Fruit fly (Drosophila melanogaster) whole organism, embryonic: Measurements from ENCODE around the gene CG14024.

ENCODE experiments used
- C15 ChIP-seq: fragments of 200-800 bp; sonication (Bioruptor generic); IDR thresholded peaks from 3 replicates; pipeline ENCODE4 v1.3.6; 2022; ENCODE audit warnings: missing biosample characterization, missing genetic modification characterization
- CG12071 ChIP-seq: fragments of 200-800 bp; sonication (Bioruptor generic); optimal IDR thresholded peaks from 3 replicates; lab custom pipeline; 2018; ENCODE audit warnings: missing biosample characterization, mild to moderate bottlenecking, missing genetic modification characterization
- CG12769 ChIP-seq: fragments of 200-800 bp; sonication (Bioruptor generic); optimal IDR thresholded peaks from 2 replicates; lab custom pipeline; 2019; ENCODE audit warnings: missing biosample characterization, mild to moderate bottlenecking, missing genetic modification characterization, moderate library complexity
- CG17385 ChIP-seq: fragments of 200-800 bp; sonication (Bioruptor generic); optimal IDR thresholded peaks from 3 replicates; lab custom pipeline; 2018; ENCODE audit warnings: missing biosample characterization, mild to moderate bottlenecking, missing genetic modification characterization
- CG17568 ChIP-seq: fragments of 200-800 bp; sonication (Bioruptor generic); optimal IDR thresholded peaks from 2 replicates; lab custom pipeline; 2018; ENCODE audit warnings: missing biosample characterization, mild to moderate bottlenecking, missing genetic modification characterization, moderate library complexity
- CG18619 ChIP-seq: fragments of 200-800 bp; sonication (Bioruptor generic); optimal IDR thresholded peaks from 3 replicates; lab custom pipeline; 2017; ENCODE audit warnings: missing biosample characterization, mild to moderate bottlenecking, missing genetic modification characterization
- CG2678 ChIP-seq: fragments of 200-800 bp; sonication (Bioruptor generic); optimal IDR thresholded peaks from 3 replicates; lab custom pipeline; 2019; ENCODE audit warnings: missing biosample characterization, mild to moderate bottlenecking, missing genetic modification characterization, moderate library complexity
- CG2875 ChIP-seq: fragments of 200-800 bp; sonication (Bioruptor generic); optimal IDR thresholded peaks from 2 replicates; lab custom pipeline; 2017; ENCODE audit warnings: missing biosample characterization, mild to moderate bottlenecking, missing genetic modification characterization, missing genetic modification reagents
- CG31388 ChIP-seq: fragments of 200-800 bp; sonication (Bioruptor generic); optimal IDR thresholded peaks from 2 replicates; lab custom pipeline; 2016; ENCODE audit warnings: missing biosample characterization, missing genetic modification characterization
- CG3163 ChIP-seq: fragments of 200-800 bp; sonication (Bioruptor generic); optimal IDR thresholded peaks from 3 replicates; lab custom pipeline; 2016; ENCODE audit warnings: missing biosample characterization, missing genetic modification characterization
- CG33557 ChIP-seq: fragments of 200-800 bp; sonication (Bioruptor generic); optimal IDR thresholded peaks from 2 replicates; lab custom pipeline; 2019; ENCODE audit warnings: missing biosample characterization, mild to moderate bottlenecking, missing genetic modification characterization, moderate library complexity
- CG5245 ChIP-seq: fragments of 200-800 bp; sonication (Bioruptor generic); optimal IDR thresholded peaks from 3 replicates; lab custom pipeline; 2016; ENCODE audit warnings: missing biosample characterization, missing genetic modification characterization
- CG7839 ChIP-seq: fragments of 200-800 bp; sonication (Bioruptor generic); optimal IDR thresholded peaks from 3 replicates; lab custom pipeline; 2018; ENCODE audit warnings: missing biosample characterization, mild to moderate bottlenecking, missing genetic modification characterization, moderate library complexity
- CG8478 ChIP-seq: fragments of >200 bp; optimal IDR thresholded peaks from 2 replicates; lab custom pipeline; 2018
- CG9437 ChIP-seq: fragments of 200-800 bp; sonication (Bioruptor generic); optimal IDR thresholded peaks from 2 replicates; lab custom pipeline; 2018; ENCODE audit warnings: missing biosample characterization, mild to moderate bottlenecking, missing genetic modification characterization
- CG9609 ChIP-seq: fragments of 200-800 bp; sonication (Bioruptor generic); optimal IDR thresholded peaks from 3 replicates; lab custom pipeline; 2016; ENCODE audit warnings: missing biosample characterization, missing genetic modification characterization
- Camta ChIP-seq: fragments of 200-800 bp; sonication (Bioruptor generic); optimal IDR thresholded peaks from 2 replicates; lab custom pipeline; 2016; ENCODE audit warnings: missing biosample characterization, missing genetic modification characterization
- Doc2 ChIP-seq: fragments of 200-800 bp; sonication (Bioruptor generic); IDR thresholded peaks from 2 replicates; pipeline ENCODE4 v1.3.6; 2022; ENCODE audit warnings: missing biosample characterization, missing genetic modification characterization
- ERR ChIP-seq: fragments of 200-800 bp; sonication (Bioruptor generic); optimal IDR thresholded peaks from 2 replicates; lab custom pipeline; 2016; ENCODE audit warnings: missing biosample characterization, missing genetic modification characterization
- H15 ChIP-seq: fragments of 200-800 bp; sonication (Bioruptor generic); IDR thresholded peaks from 3 replicates; pipeline ENCODE4 v1.3.6; 2022; ENCODE audit warnings: missing biosample characterization, missing genetic modification characterization
- HLH4C ChIP-seq: fragments of 200-800 bp; sonication (Bioruptor generic); IDR thresholded peaks from 3 replicates; pipeline ENCODE4 v1.3.6; 2022; ENCODE audit warnings: missing biosample characterization, missing genetic modification characterization; ENCODE audit not compliant: partially characterized antibody
- Hr51 ChIP-seq, 2 experiments: fragments of 200-800 bp; sonication (Bioruptor generic); optimal IDR thresholded peaks; 2 replicates in 1 of 2; 3 replicates in 1 of 2; lab custom pipeline; 2016 to 2018; ENCODE audit warnings: missing biosample characterization in 2 of 2, missing genetic modification characterization in 2 of 2, mild to moderate bottlenecking in 1 of 2, moderate library complexity in 1 of 2
- Hsf ChIP-seq: fragments of 200-800 bp; sonication (Bioruptor generic); optimal IDR thresholded peaks from 3 replicates; lab custom pipeline; 2016; ENCODE audit warnings: missing biosample characterization, missing genetic modification characterization
- Max ChIP-seq: fragments of 200-800 bp; sonication (Bioruptor generic); optimal IDR thresholded peaks from 2 replicates; lab custom pipeline; 2016; ENCODE audit warnings: missing biosample characterization, mild to moderate bottlenecking, missing genetic modification characterization
- Med ChIP-seq: fragments of 200-800 bp; sonication (Bioruptor generic); peaks from one replicate; lab custom pipeline; 2016; ENCODE audit warnings: missing biosample characterization, missing genetic modification characterization, mild to moderate bottlenecking, inconsistent platforms, moderate library complexity
- Oaz ChIP-seq: fragments of 200-800 bp; sonication (Bioruptor generic); IDR thresholded peaks from 2 replicates; pipeline ENCODE4 v1.3.6; 2022; ENCODE audit warnings: missing biosample characterization, missing genetic modification characterization
- Six4 ChIP-seq: fragments of 200-800 bp; sonication (Bioruptor generic); optimal IDR thresholded peaks from 2 replicates; lab custom pipeline; 2016; ENCODE audit warnings: missing biosample characterization, missing genetic modification characterization
- ara ChIP-seq: fragments of 200-800 bp; sonication (Bioruptor generic); IDR thresholded peaks from 2 replicates; pipeline ENCODE4 v1.3.6; 2022; ENCODE audit warnings: missing biosample characterization, missing genetic modification characterization
- br ChIP-seq: fragments of >200 bp; optimal IDR thresholded peaks from 2 replicates; lab custom pipeline; 2017
- dmrt99B ChIP-seq: fragments of 200-800 bp; sonication (Bioruptor generic); optimal IDR thresholded peaks from 2 replicates; lab custom pipeline; 2018; ENCODE audit warnings: missing biosample characterization, mild to moderate bottlenecking, missing genetic modification characterization, moderate library complexity
- en ChIP-seq: fragments of 200-800 bp; sonication (Bioruptor generic); optimal IDR thresholded peaks from 2 replicates; lab custom pipeline; 2016; ENCODE audit warnings: missing biosample characterization, missing genetic modification characterization
- fd3F ChIP-seq: fragments of 200-800 bp; sonication (Bioruptor generic); optimal IDR thresholded peaks from 2 replicates; lab custom pipeline; 2018; ENCODE audit warnings: missing biosample characterization, mild to moderate bottlenecking, missing genetic modification characterization, moderate library complexity
- gsb-n ChIP-seq: fragments of 200-800 bp; sonication (Bioruptor generic); optimal IDR thresholded peaks from 3 replicates; lab custom pipeline; 2018; ENCODE audit warnings: missing biosample characterization, mild to moderate bottlenecking, missing genetic modification characterization
- ham ChIP-seq: fragments of 200-800 bp; sonication (Bioruptor generic); IDR thresholded peaks from 2 replicates; pipeline ENCODE4 v1.3.6; 2022; ENCODE audit warnings: missing biosample characterization, missing genetic modification characterization
- hkb ChIP-seq, 2 experiments: fragments of 200-800 bp in 1 of 2; fragments of >200 bp in 1 of 2; sonication (Bioruptor generic) in 1 of 2; IDR thresholded peaks in 1 of 2; optimal IDR thresholded peaks in 1 of 2; 2 replicates each; pipeline versions ENCODE4 v1.3.6 to Lab custom; 2017 to 2022; ENCODE audit warnings: missing biosample characterization in 1 of 2, missing genetic modification characterization in 1 of 2
- jumu ChIP-seq: fragments of 200-800 bp; sonication (Bioruptor generic); optimal IDR thresholded peaks from 3 replicates; lab custom pipeline; 2016; ENCODE audit warnings: missing biosample characterization, missing genetic modification characterization
- maf-S ChIP-seq: fragments of 200-800 bp; sonication (Bioruptor generic); optimal IDR thresholded peaks from 2 replicates; lab custom pipeline; 2016; ENCODE audit warnings: missing biosample characterization, missing genetic modification characterization
- nom ChIP-seq: fragments of 200-800 bp; sonication (Bioruptor generic); optimal IDR thresholded peaks from 2 replicates; lab custom pipeline; 2017; ENCODE audit warnings: missing biosample characterization, missing genetic modification characterization, mild to moderate bottlenecking, moderate library complexity, missing genetic modification reagents
- oc ChIP-seq: fragments of 200-800 bp; sonication (Bioruptor generic); optimal IDR thresholded peaks from 2 replicates; lab custom pipeline; 2018; ENCODE audit warnings: missing biosample characterization, mild to moderate bottlenecking, missing genetic modification characterization, moderate library complexity
- pita ChIP-seq: fragments of 200-800 bp; sonication (Bioruptor generic); optimal IDR thresholded peaks from 2 replicates; lab custom pipeline; 2017; ENCODE audit warnings: missing biosample characterization, mild to moderate bottlenecking, missing genetic modification characterization
- ranshi ChIP-seq: fragments of 200-800 bp; sonication (Bioruptor generic); IDR thresholded peaks from 2 replicates; pipeline ENCODE4 v1.3.6; 2022; ENCODE audit warnings: missing biosample characterization, missing genetic modification characterization
- sc ChIP-seq, 3 experiments: fragments of >200 bp in 2 of 3; fragments of 200-800 bp in 1 of 3; sonication (Bioruptor generic) in 1 of 3; optimal IDR thresholded peaks; 2 replicates in 2 of 3; 3 replicates in 1 of 3; lab custom pipeline; 2017; ENCODE audit warnings: mild to moderate bottlenecking in 1 of 3, missing biosample characterization in 1 of 3, missing genetic modification characterization in 1 of 3, missing genetic modification reagents in 1 of 3
- seq ChIP-seq: fragments of 200-800 bp; sonication (Bioruptor generic); IDR thresholded peaks from 2 replicates; pipeline ENCODE4 v1.3.6; 2022; ENCODE audit warnings: missing biosample characterization, missing genetic modification characterization
- tap ChIP-seq: fragments of 200-800 bp; optimal IDR thresholded peaks from 3 replicates; lab custom pipeline; 2019; ENCODE audit warnings: missing biosample characterization, mild to moderate bottlenecking, missing genetic modification characterization, moderate library complexity
- tgo ChIP-seq: fragments of 200-800 bp; sonication (Bioruptor generic); IDR thresholded peaks from 3 replicates; pipeline ENCODE4 v1.3.6; 2022; ENCODE audit warnings: missing biosample characterization, missing genetic modification characterization
- trem ChIP-seq: fragments of 200-800 bp; optimal IDR thresholded peaks from 3 replicates; lab custom pipeline; 2019; ENCODE audit warnings: missing biosample characterization, mild to moderate bottlenecking, missing genetic modification characterization, moderate library complexity
- vnd ChIP-seq: fragments of 200-800 bp; sonication (Bioruptor generic); IDR thresholded peaks from 3 replicates; pipeline ENCODE4 v1.3.6; 2022; ENCODE audit warnings: missing biosample characterization, missing genetic modification characterization; ENCODE audit not compliant: partially characterized antibody
- z ChIP-seq: fragments of 200-800 bp; sonication (Bioruptor generic); IDR thresholded peaks from 3 replicates; pipeline ENCODE4 v1.3.6; 2022; ENCODE audit warnings: missing biosample characterization, missing genetic modification characterization
- zen2 ChIP-seq: fragments of 200-800 bp; sonication (Bioruptor generic); IDR thresholded peaks from 3 replicates; pipeline ENCODE4 v1.3.6; 2022; ENCODE audit warnings: missing biosample characterization, missing genetic modification characterization; ENCODE audit not compliant: partially characterized antibody

CG14024 gene

DNA sequence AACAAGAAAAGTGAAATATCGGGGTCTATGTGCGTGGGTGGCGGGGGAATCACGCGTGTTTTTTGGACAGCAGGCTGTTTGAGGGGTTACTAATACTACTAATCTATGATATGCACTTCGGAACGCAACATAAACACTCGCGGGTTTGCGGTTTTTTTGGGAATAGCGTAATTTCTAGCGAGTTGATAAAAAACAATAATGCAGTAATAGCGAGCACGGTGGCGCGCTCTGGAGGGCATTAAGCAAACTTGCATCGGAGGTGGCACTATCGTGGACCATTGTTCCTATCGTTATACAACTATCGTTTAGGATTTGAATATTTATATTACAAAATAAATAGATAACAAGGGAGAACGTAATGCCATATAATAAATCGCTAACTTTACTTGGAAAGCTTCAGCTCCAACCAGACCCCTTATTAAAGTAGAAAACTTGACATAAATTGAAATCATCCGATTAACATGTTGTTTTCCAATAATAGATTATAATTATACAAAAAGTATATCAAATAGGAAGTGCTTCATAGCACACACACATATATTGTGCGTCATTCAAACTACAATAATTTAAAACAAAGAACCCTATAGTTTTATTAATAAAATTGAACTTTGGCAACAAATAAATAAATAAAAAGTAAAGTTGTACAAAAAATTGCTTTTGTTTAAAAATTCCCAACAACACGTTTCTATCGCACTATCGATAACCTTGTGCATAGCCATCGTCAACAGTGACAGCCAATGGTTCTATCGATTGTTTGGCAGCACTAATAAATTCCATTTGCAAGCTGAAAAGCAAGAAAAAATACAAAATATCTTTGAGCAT, 36.2 kb downstream of the CG14024 start, which contains the start of the genes Nin and Bub1 (continued):
- TF ChIP-seq CG3163: no peak
- TF ChIP-seq nom: peak; percentile 33
- no peak for TF ChIP-seq jumu (GFP tag; lab: Kevin White, UChicago)
- TF ChIP-seq vnd (GFP tag; lab: Robert Waterston, UW): peak; percentile 86
- no peak for TF ChIP-seq CG17385 (GFP tag; lab: Kevin White, UChicago)
- TF ChIP-seq gsb-n (tag; lab: Kevin White, UChicago): no peak
- no peak for TF ChIP-seq C15 (GFP tag; lab: Robert Waterston, UW)
- no peak for TF ChIP-seq maf-S (GFP tag; lab: Kevin White, UChicago)
- TF ChIP-seq ham (GFP tag; lab: Robert Waterston, UW): no peak
- TF ChIP-seq CG31388 (GFP tag; lab: Kevin White, UChicago): no peak
- TF ChIP-seq CG9437 (GFP tag; lab: Kevin White, UChicago): peak; percentile 4
- TF ChIP-seq fd3F (GFP tag; lab: Kevin White, UChicago): no peak
- peak; percentile 6 for TF ChIP-seq trem (tag; lab: Kevin White, UChicago)
- TF ChIP-seq Med (GFP tag; lab: Kevin White, UChicago): peak; percentile 93
- no peak for TF ChIP-seq CG33557 (GFP tag; lab: Kevin White, UChicago)
- TF ChIP-seq ara (GFP tag; lab: Robert Waterston, UW): no peak
- TF ChIP-seq oc (tag; lab: Kevin White, UChicago): no peak
- no peak for TF ChIP-seq Doc2 (GFP tag; lab: Robert Waterston, UW)
- TF ChIP-seq br: no peak
- TF ChIP-seq seq (GFP tag; lab: Robert Waterston, UW): no peak
- TF ChIP-seq ERR (GFP tag; lab: Kevin White, UChicago): no peak
- no peak for TF ChIP-seq Hr51 (GFP tag; optimal IDR thresholded peaks at IDR 0.05; lab: Kevin White, UChicago)
- TF ChIP-seq hkb (optimal IDR thresholded peaks at IDR 0.05; lab: Kevin White, UChicago): no peak
- TF ChIP-seq hkb (GFP tag; IDR thresholded peaks at IDR 0.05; lab: Robert Waterston, UW): no peak
- TF ChIP-seq Max: no peak
- no peak for TF ChIP-seq CG8478 (lab: Kevin White, UChicago)
- no peak for TF ChIP-seq en (GFP tag; lab: Kevin White, UChicago)
- 0 out of 2 replicates have a peak, but pooled peaks have one; percentile 33 for TF ChIP-seq ranshi (GFP tag; lab: Robert Waterston, UW)
- TF ChIP-seq z (GFP tag; lab: Robert Waterston, UW): no peak
- TF ChIP-seq zen2: peak; percentile 51; the same call in 2 of the 3 replicates
- TF ChIP-seq CG9609: no peak
- TF ChIP-seq tap: no peak
- TF ChIP-seq tgo (GFP tag; lab: Robert Waterston, UW): no peak
- TF ChIP-seq Hsf (GFP tag; lab: Kevin White, UChicago): peak; percentile 18
- no peak for TF ChIP-seq sc (optimal IDR thresholded peaks at IDR 0.05; lab: Kevin White, UChicago)
- no peak for TF ChIP-seq sc (GFP tag; optimal IDR thresholded peaks at IDR 0.05; lab: Kevin White, UChicago)
- no peak for TF ChIP-seq Six4 (GFP tag; lab: Kevin White, UChicago)
- TF ChIP-seq CG5245: peak; percentile 22
- no peak for TF ChIP-seq CG12071 (GFP tag; lab: Kevin White, UChicago)
- no peak for TF ChIP-seq Camta (GFP tag; lab: Kevin White, UChicago)
- TF ChIP-seq H15 (GFP tag; lab: Robert Waterston, UW): no peak
- TF ChIP-seq HLH4C (GFP tag; lab: Robert Waterston, UW): peak; percentile 76
- TF ChIP-seq CG7839 (tag; lab: Kevin White, UChicago): no peak
- no peak for TF ChIP-seq CG12769 (tag; lab: Kevin White, UChicago)
- no peak for TF ChIP-seq CG17568 (GFP tag; lab: Kevin White, UChicago)
- no peak for TF ChIP-seq CG2678 (tag; lab: Kevin White, UChicago)
- TF ChIP-seq CG2875 (GFP tag; lab: Kevin White, UChicago): no peak
- no peak for TF ChIP-seq Oaz (GFP tag; lab: Robert Waterston, UW)
- no peak for TF ChIP-seq dmrt99B
- TF ChIP-seq pita: no peak
- peak; percentile 40 for TF ChIP-seq CG18619 (GFP tag; lab: Kevin White, UChicago)
